Fruit fly (Drosophila melanogaster): ENCODE data around the gene jvl.

The jvl gene

dm6 chr3R:14754806-14755488, 13.6 kb downstream of the jvl start (continued):
- TF ChIP-seq CG11504 (tag; optimal IDR thresholded peaks at IDR 0.05) (peak; percentile 70), D19A (tag; optimal IDR thresholded peaks at IDR 0.05) (peak; percentile 20), tup (GFP tag; optimal IDR thresholded peaks at IDR 0.05) (no peak), Dp (GFP tag; optimal IDR thresholded peaks at IDR 0.05) (no peak)

DNA sequence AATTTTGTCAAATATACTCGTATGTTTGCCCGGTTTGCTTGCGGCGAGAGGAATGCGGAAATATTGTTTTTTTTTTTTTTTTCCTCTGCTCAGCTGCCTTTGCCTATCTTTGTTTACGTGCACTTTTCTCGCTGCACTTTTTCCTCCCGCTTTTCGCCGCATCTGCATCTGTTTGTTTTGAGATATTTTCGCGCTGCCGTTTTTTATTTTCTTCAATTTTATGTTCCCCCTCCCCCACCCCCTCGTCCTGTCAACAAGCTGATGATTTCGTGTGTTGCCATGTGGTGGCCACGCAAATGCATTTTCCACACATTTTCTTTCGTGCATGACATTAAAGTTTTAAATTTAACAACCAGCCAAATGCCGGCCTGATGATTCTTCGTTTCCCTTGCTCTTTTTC, 14.7 kb downstream of the jvl start:
- TF ChIP-seq crol (GFP tag; IDR thresholded peaks at IDR 0.05) (peak; percentile 14; the same call in 1 of the 2 replicates), chn (GFP tag; optimal IDR thresholded peaks at IDR 0.05) (no peak), twi (tag; optimal IDR thresholded peaks at IDR 0.05) (peak; percentile 45)

DNA sequence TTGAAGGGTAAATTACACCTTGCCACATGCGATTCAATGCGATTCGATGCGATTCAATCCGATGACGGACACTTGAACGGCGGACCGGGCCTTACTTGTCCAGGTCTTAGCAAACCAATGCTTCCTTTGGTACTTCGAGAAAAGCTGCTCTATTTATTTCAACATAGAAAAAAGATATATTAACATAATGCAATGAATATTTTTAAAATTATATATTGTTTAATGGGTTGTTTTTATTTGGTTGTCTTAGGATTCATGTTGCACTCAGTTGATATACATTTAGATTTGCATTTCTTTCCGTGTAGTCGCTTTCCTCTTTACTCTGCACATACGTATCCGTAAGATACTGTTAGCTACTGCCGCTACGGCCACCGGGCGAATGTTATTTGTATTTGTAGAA, 16.9 kb downstream of the jvl start:
- TF ChIP-seq CG12391 (tag; optimal IDR thresholded peaks at IDR 0.05): no peak
- TF ChIP-seq CG6689 (GFP tag; IDR thresholded peaks at IDR 0.05): 0 out of 2 replicates have a peak, but pooled peaks have one; percentile 11
- TF ChIP-seq Drgx (GFP tag; IDR thresholded peaks at IDR 0.05): peak; percentile 64; the same call in 1 of the 2 replicates
- TF ChIP-seq CG6175 (GFP tag; IDR thresholded peaks at IDR 0.05): no peak
- TF ChIP-seq Gsc (GFP tag; IDR thresholded peaks at IDR 0.05): no peak
- no peak for TF ChIP-seq danr (GFP tag; IDR thresholded peaks at IDR 0.05)

DNA sequence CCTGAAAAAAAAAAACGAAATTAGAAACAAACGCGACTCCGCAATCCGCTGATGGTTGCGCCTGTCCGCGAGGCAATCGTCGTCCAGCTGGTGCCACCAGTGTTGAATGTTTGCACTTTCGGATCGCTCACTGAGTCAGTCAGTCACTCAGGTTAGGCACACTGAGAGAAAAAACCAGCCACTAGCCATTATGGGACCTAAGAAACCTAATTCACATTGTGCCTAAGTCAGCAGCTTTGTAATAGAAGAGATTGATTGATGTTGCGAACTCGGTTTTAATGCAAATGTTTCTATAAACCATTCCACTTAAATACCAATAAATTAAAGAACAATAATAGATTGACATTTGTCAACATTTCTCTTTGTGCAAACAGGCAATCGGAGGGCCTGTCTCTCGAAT, 19.7 kb downstream of the jvl start:
- TF ChIP-seq sim (GFP tag; IDR thresholded peaks at IDR 0.05): no peak
- TF ChIP-seq CG11093 (GFP tag; IDR thresholded peaks at IDR 0.05): no peak
- TF ChIP-seq sens (GFP tag): peak; percentile 26
- TF ChIP-seq al (GFP tag; IDR thresholded peaks at IDR 0.05): no peak
- TF ChIP-seq Med (GFP tag): no peak
- peak; percentile 4 for TF ChIP-seq gem (tag; optimal IDR thresholded peaks at IDR 0.05)
- TF ChIP-seq Sox102F (GFP tag; optimal IDR thresholded peaks at IDR 0.05): peak; percentile 28
- peak; percentile 10 for TF ChIP-seq CG1603 (tag; optimal IDR thresholded peaks at IDR 0.05)
- TF ChIP-seq Oli (tag; optimal IDR thresholded peaks at IDR 0.05): peak; percentile 9
- no peak for TF ChIP-seq CG18599 (GFP tag; optimal IDR thresholded peaks at IDR 0.05)
- no peak for TF ChIP-seq ase (GFP tag; IDR thresholded peaks at IDR 0.05)
- peak; percentile 3 for TF ChIP-seq CG11504 (tag; optimal IDR thresholded peaks at IDR 0.05)
- peak in 1 of 2 experiments; percentile 18 for TF ChIP-seq Hr51 (GFP tag; optimal IDR thresholded peaks at IDR 0.05)
- no peak for TF ChIP-seq oc (tag; optimal IDR thresholded peaks at IDR 0.05)
- TF ChIP-seq ftz-f1 (GFP tag; optimal IDR thresholded peaks at IDR 0.05): no peak
- TF ChIP-seq cas (GFP tag; IDR thresholded peaks at IDR 0.05): no peak
- no peak for TF ChIP-seq CG15696 (tag; optimal IDR thresholded peaks at IDR 0.05)
- TF ChIP-seq Drgx (GFP tag; IDR thresholded peaks at IDR 0.05): peak; percentile 37
- TF ChIP-seq slbo (GFP tag; IDR thresholded peaks at IDR 0.05): no peak
- TF ChIP-seq p53 (GFP tag; optimal IDR thresholded peaks at IDR 0.05): no peak

dm6 chr3R:14763487-14763886, 22.1 kb downstream of the jvl start:
- peak; percentile 16 for TF ChIP-seq NfI (GFP tag; optimal IDR thresholded peaks at IDR 0.05)
- peak; percentile 59 for TF ChIP-seq CG12769 (tag; optimal IDR thresholded peaks at IDR 0.05)
- no peak for TF ChIP-seq unc-4 (GFP tag; IDR thresholded peaks at IDR 0.05; ENCODE audit: partially characterized antibody)
- peak; percentile 83 for TF ChIP-seq sd (tag; optimal IDR thresholded peaks at IDR 0.05)
- peak; percentile 60 for TF ChIP-seq Med (GFP tag)
- TF ChIP-seq ara (GFP tag; IDR thresholded peaks at IDR 0.05): 0 out of 2 replicates have a peak, but pooled peaks have one; percentile 11
- no peak for TF ChIP-seq insv (GFP tag; optimal IDR thresholded peaks at IDR 0.05)
- TF ChIP-seq pan (optimal IDR thresholded peaks at IDR 0.05): no peak
- peak in 1 of 2 experiments; percentile 32 for TF ChIP-seq pan (GFP tag; optimal IDR thresholded peaks at IDR 0.05 in 1 of 2, IDR thresholded peaks at IDR 0.05 in 1 of 2)
- peak in 1 of 2 experiments; percentile 16 for TF ChIP-seq Pdp1 (GFP tag; optimal IDR thresholded peaks at IDR 0.05)
- peak; percentile 32 for TF ChIP-seq nau (GFP tag; optimal IDR thresholded peaks at IDR 0.05)
- no peak for TF ChIP-seq CG11456 (GFP tag; IDR thresholded peaks at IDR 0.05)

All from whole organism, embryonic.